Worm (Caenorhabditis elegans) whole organism, young adult: ENCODE results near the gene srj-18.

Experiments used
- T07F8.4 ChIP-seq: sonication (generic microtip); optimal IDR thresholded peaks from 2 replicates; lab custom pipeline; 2016; ENCODE audit warnings: mild to moderate bottlenecking, missing genetic modification characterization, moderate library complexity, missing compliant biosample characterization
- Y79H2A.3 ChIP-seq: fragments of 200-800 bp; sonication (Bioruptor generic); conservative IDR thresholded peaks from 2 replicates; pipeline ENCODE4 v1.3.6; 2022; ENCODE audit warnings: missing genetic modification reagents, missing genetic modification characterization, missing compliant biosample characterization
- ama-1 ChIP-seq, 3 experiments: fragments of 150-350 bp in 1 of 3; sonication (generic microtip) in 2 of 3; optimal IDR thresholded peaks; 2 replicates each; lab custom pipeline; 2014 to 2018; ENCODE audit warnings: missing biosample characterization in 2 of 3, missing genetic modification characterization in 2 of 3, missing genetic modification reagents in 2 of 3
- mcd-1 ChIP-seq: fragments of 200-800 bp; sonication (Bioruptor generic); IDR thresholded peaks from 2 replicates; pipeline ENCODE4 v1.3.6; 2022; ENCODE audit warnings: missing genetic modification reagents, missing genetic modification characterization, missing compliant biosample characterization
- snpc-1.3 ChIP-seq: sonication (generic microtip); optimal IDR thresholded peaks from 2 replicates; lab custom pipeline; 2017; ENCODE audit warnings: missing genetic modification characterization, mild to moderate bottlenecking, missing compliant biosample characterization, antibody characterized with exemption, moderate library complexity, missing genotype, missing genetic modification reagents; ENCODE audit not compliant: insufficient read depth
- unc-130 ChIP-seq: sonication (generic microtip); optimal IDR thresholded peaks from 2 replicates; lab custom pipeline; 2016; ENCODE audit warnings: missing genetic modification reagents, missing genetic modification characterization, missing compliant biosample characterization

- TF ChIP-seq Y79H2A.3 (GFP tag; lab: Robert Waterston, UW) = no peak
- TF ChIP-seq mcd-1 (GFP tag; lab: Robert Waterston, UW) = no peak
- no peak for TF ChIP-seq unc-130 (GFP tag; lab: Kevin White, UChicago)
- TF ChIP-seq ama-1 (optimal IDR thresholded peaks at IDR 0.05; lab: Kevin White, UChicago) = no peak
- TF ChIP-seq ama-1 (GFP tag; optimal IDR thresholded peaks at IDR 0.05; lab: Kevin White, UChicago) = no peak
- no peak for TF ChIP-seq T07F8.4
- no peak for TF ChIP-seq snpc-1.3 (tag; lab: Kevin White, UChicago)
These were observed 34.5 kb upstream of the srj-18 start for ce11 chrV:2739607-2740006.
